Worm (Caenorhabditis elegans) whole organism, L1 larva: Measurements from ENCODE around the gene srd-58.

Experiments used
- C04F5.9 ChIP-seq: sonication (generic microtip); optimal IDR thresholded peaks from 2 replicates; lab custom pipeline; 2016; ENCODE audit warnings: missing genetic modification characterization, missing compliant biosample characterization
- C16A3.4 ChIP-seq: fragments of 150-350 bp; optimal IDR thresholded peaks from 2 replicates; lab custom pipeline; 2014; ENCODE audit warnings: missing biosample characterization, missing genetic modification characterization
- F16B12.6 ChIP-seq: fragments of 150-350 bp; optimal IDR thresholded peaks from 2 replicates; lab custom pipeline; 2014; ENCODE audit warnings: missing biosample characterization, missing genetic modification characterization
- Y116A8C.19 ChIP-seq: sonication (generic microtip); optimal IDR thresholded peaks from 2 replicates; lab custom pipeline; 2016; ENCODE audit warnings: missing compliant biosample characterization, missing genetic modification characterization, borderline replicate concordance
- aha-1 ChIP-seq: fragments of 150-350 bp; optimal IDR thresholded peaks from 2 replicates; lab custom pipeline; 2014; ENCODE audit warnings: missing biosample characterization, missing genetic modification characterization
- alr-1 ChIP-seq: fragments of 200-800 bp; sonication (Bioruptor generic); optimal IDR thresholded peaks from 2 replicates; lab custom pipeline; 2018; ENCODE audit warnings: borderline replicate concordance, mild to moderate bottlenecking, missing genetic modification characterization, missing compliant biosample characterization
- ama-1 ChIP-seq: fragments of 150-350 bp; optimal IDR thresholded peaks from 2 replicates; lab custom pipeline; 2014
- blmp-1 ChIP-seq: fragments of 150-350 bp; optimal IDR thresholded peaks from 2 replicates; lab custom pipeline; 2014; ENCODE audit warnings: missing biosample characterization, missing genetic modification characterization
- ceh-63 ChIP-seq: fragments of 200-800 bp; sonication (Bioruptor generic); optimal IDR thresholded peaks from 2 replicates; lab custom pipeline; 2018; ENCODE audit warnings: mild to moderate bottlenecking, missing genetic modification characterization, missing compliant biosample characterization
- ceh-8 ChIP-seq: fragments of 200-800 bp; sonication (Bioruptor generic); optimal IDR thresholded peaks from 2 replicates; lab custom pipeline; 2018; ENCODE audit warnings: mild to moderate bottlenecking, missing genetic modification characterization, moderate library complexity, missing compliant biosample characterization
- ceh-88 ChIP-seq: fragments of 200-800 bp; sonication (Bioruptor generic); IDR thresholded peaks from 2 replicates; pipeline ENCODE4 v1.3.6; 2022; ENCODE audit warnings: missing genetic modification characterization, missing compliant biosample characterization
- dpl-1 ChIP-seq, 3 experiments: fragments of 150-350 bp in 2 of 3; sonication (generic microtip) in 1 of 3; optimal IDR thresholded peaks; 2 replicates each; lab custom pipeline; 2014 to 2017; ENCODE audit warnings: missing biosample characterization in 3 of 3, missing genetic modification characterization in 3 of 3, missing genetic modification reagents in 3 of 3
- dsc-1 ChIP-seq: sonication (generic microtip); optimal IDR thresholded peaks from 2 replicates; lab custom pipeline; 2016; ENCODE audit warnings: mild to moderate bottlenecking, missing genetic modification characterization, missing compliant biosample characterization
- efl-1 ChIP-seq, 4 experiments: fragments of 150-350 bp; optimal IDR thresholded peaks in 3 of 4; peaks in 1 of 4; 1 replicate in 1 of 4; 2 replicates in 3 of 4; lab custom pipeline; 2014; ENCODE audit warnings: missing biosample characterization in 2 of 4, missing genetic modification characterization in 2 of 4, missing genetic modification reagents in 2 of 4
- egl-13 ChIP-seq: sonication (generic microtip); optimal IDR thresholded peaks from 2 replicates; lab custom pipeline; 2016; ENCODE audit warnings: missing genotype, missing genetic modification reagents, missing genetic modification characterization, missing compliant biosample characterization
- elt-2 ChIP-seq: sonication (generic microtip); optimal IDR thresholded peaks from 2 replicates; lab custom pipeline; 2016; ENCODE audit warnings: missing genetic modification characterization, mild to moderate bottlenecking, inconsistent platforms, missing compliant biosample characterization, missing genetic modification reagents
- elt-3 ChIP-seq, 6 experiments: fragments of 150-350 bp in 1 of 6; sonication (generic microtip); optimal IDR thresholded peaks; 2 replicates each; lab custom pipeline; 2017 to 2018; ENCODE audit warnings: missing biosample characterization in 6 of 6, missing genetic modification characterization in 6 of 6, inconsistent platforms in 1 of 6
- fkh-10 ChIP-seq: sonication (generic microtip); optimal IDR thresholded peaks from 2 replicates; lab custom pipeline; 2017; ENCODE audit warnings: missing biosample characterization, missing genetic modification reagents, missing genetic modification characterization
- fos-1 ChIP-seq: fragments of 150-350 bp; optimal IDR thresholded peaks from 2 replicates; lab custom pipeline; 2014; ENCODE audit warnings: missing biosample characterization, missing genetic modification characterization
- hpl-2 ChIP-seq: fragments of 150-350 bp; optimal IDR thresholded peaks from 2 replicates; lab custom pipeline; 2014; ENCODE audit warnings: missing biosample characterization, missing genetic modification reagents, missing genetic modification characterization
- isw-1 ChIP-seq: fragments of 200-800 bp; sonication (Bioruptor generic); IDR thresholded peaks from 2 replicates; pipeline ENCODE4 v1.3.6; 2022; ENCODE audit warnings: missing genetic modification characterization, missing compliant biosample characterization
- lin-14 ChIP-seq: fragments of 200-800 bp; sonication (Bioruptor generic); optimal IDR thresholded peaks from 2 replicates; lab custom pipeline; 2018; ENCODE audit warnings: mild to moderate bottlenecking, missing genetic modification characterization, moderate library complexity, missing compliant biosample characterization
- lin-15B ChIP-seq: fragments of 150-350 bp; sonication (generic microtip); optimal IDR thresholded peaks from 3 replicates; lab custom pipeline; 2014; ENCODE audit warnings: missing biosample characterization, missing genetic modification characterization
- lin-35 ChIP-seq, 2 experiments: fragments of 150-350 bp; optimal IDR thresholded peaks; 2 replicates each; lab custom pipeline; 2014; ENCODE audit warnings: missing biosample characterization in 2 of 2, missing genetic modification characterization in 2 of 2, missing genetic modification reagents in 2 of 2
- lin-39 ChIP-seq: fragments of 150-350 bp; optimal IDR thresholded peaks from 2 replicates; lab custom pipeline; 2014; ENCODE audit warnings: missing biosample characterization, missing genetic modification reagents, missing genetic modification characterization
- lsy-2 ChIP-seq, 2 experiments: fragments of 150-350 bp; optimal IDR thresholded peaks; 2 replicates each; lab custom pipeline; 2014; ENCODE audit warnings: missing biosample characterization in 2 of 2, missing genetic modification characterization in 2 of 2
- mab-9 ChIP-seq: fragments of 200-800 bp; sonication (Bioruptor generic); IDR thresholded peaks from 2 replicates; pipeline ENCODE4 v1.3.6; 2022; ENCODE audit warnings: missing genetic modification reagents, missing genetic modification characterization, missing compliant biosample characterization
- mdl-1 ChIP-seq, 2 experiments: fragments of 150-350 bp; optimal IDR thresholded peaks; 2 replicates each; lab custom pipeline; 2014 to 2017; ENCODE audit warnings: missing biosample characterization in 2 of 2, missing genetic modification characterization in 2 of 2, inconsistent platforms in 1 of 2
- mep-1 ChIP-seq: fragments of 150-350 bp; optimal IDR thresholded peaks from 2 replicates; lab custom pipeline; 2014; ENCODE audit warnings: missing biosample characterization, missing genetic modification characterization
- nhr-19 ChIP-seq: fragments of 200-800 bp; sonication (Bioruptor generic); conservative IDR thresholded peaks from 2 replicates; pipeline ENCODE4 v1.3.6; 2022; ENCODE audit warnings: missing genetic modification characterization, missing compliant biosample characterization
- nhr-20 ChIP-seq: sonication (generic microtip); optimal IDR thresholded peaks from 2 replicates; lab custom pipeline; 2016; ENCODE audit warnings: mild to moderate bottlenecking, missing genetic modification characterization, missing compliant biosample characterization
- nhr-237 ChIP-seq: fragments of 150-350 bp; optimal IDR thresholded peaks from 2 replicates; lab custom pipeline; 2014; ENCODE audit warnings: missing biosample characterization, missing genetic modification characterization
- nhr-28 ChIP-seq: fragments of 150-350 bp; optimal IDR thresholded peaks from 2 replicates; lab custom pipeline; 2014; ENCODE audit warnings: missing biosample characterization, missing genetic modification characterization
- nhr-47 ChIP-seq: sonication (generic microtip); optimal IDR thresholded peaks from 2 replicates; lab custom pipeline; 2016; ENCODE audit warnings: mild to moderate bottlenecking, missing genetic modification characterization, moderate library complexity, missing compliant biosample characterization
- nhr-84 ChIP-seq: sonication (generic microtip); optimal IDR thresholded peaks from 2 replicates; lab custom pipeline; 2017; ENCODE audit warnings: missing biosample characterization, missing genetic modification characterization
- nhr-85 ChIP-seq: sonication (generic microtip); peaks from one replicate; lab custom pipeline; 2016; ENCODE audit warnings: missing genetic modification characterization, inconsistent platforms, missing compliant biosample characterization
- pqm-1 ChIP-seq: sonication (generic microtip); optimal IDR thresholded peaks from 3 replicates; lab custom pipeline; 2017; ENCODE audit warnings: missing biosample characterization, missing genetic modification characterization
- snpc-4 ChIP-seq: fragments of 150-350 bp; optimal IDR thresholded peaks from 2 replicates; lab custom pipeline; 2014; ENCODE audit warnings: missing biosample characterization, missing genetic modification characterization
- snu-23 ChIP-seq: sonication (generic microtip); optimal IDR thresholded peaks from 2 replicates; lab custom pipeline; 2016; ENCODE audit warnings: missing genetic modification characterization, missing compliant biosample characterization
- sox-4 ChIP-seq: sonication (generic microtip); optimal IDR thresholded peaks from 2 replicates; lab custom pipeline; 2016; ENCODE audit warnings: missing genetic modification characterization, missing compliant biosample characterization
- tbx-2 ChIP-seq: sonication (generic microtip); optimal IDR thresholded peaks from 2 replicates; lab custom pipeline; 2016; ENCODE audit warnings: missing genetic modification characterization, missing compliant biosample characterization
- unc-130 ChIP-seq: fragments of 150-350 bp; optimal IDR thresholded peaks from 2 replicates; lab custom pipeline; 2017; ENCODE audit warnings: missing biosample characterization, missing genetic modification characterization, inconsistent platforms
- unc-30 ChIP-seq: sonication (generic microtip); optimal IDR thresholded peaks from 2 replicates; lab custom pipeline; 2017; ENCODE audit warnings: missing biosample characterization, missing genetic modification characterization
- unc-62 ChIP-seq: fragments of 150-350 bp; optimal IDR thresholded peaks from 2 replicates; lab custom pipeline; 2014; ENCODE audit warnings: missing biosample characterization, missing genetic modification reagents, missing genetic modification characterization
- unc-86 ChIP-seq: sonication (generic microtip); optimal IDR thresholded peaks from 2 replicates; lab custom pipeline; 2016; ENCODE audit warnings: missing genetic modification characterization, missing compliant biosample characterization
- zag-1 ChIP-seq: fragments of 150-350 bp; optimal IDR thresholded peaks from 2 replicates; lab custom pipeline; 2014; ENCODE audit warnings: missing biosample characterization, missing genetic modification characterization
- zip-4 ChIP-seq: fragments of 200-800 bp; sonication (Bioruptor generic); optimal IDR thresholded peaks from 2 replicates; lab custom pipeline; 2018; ENCODE audit warnings: mild to moderate bottlenecking, missing genetic modification characterization, moderate library complexity, missing compliant biosample characterization
- ztf-4 ChIP-seq: fragments of 150-350 bp; optimal IDR thresholded peaks from 2 replicates; lab custom pipeline; 2014; ENCODE audit warnings: missing biosample characterization, missing genetic modification characterization

Gene srd-58

ce11 chrII:7204951-7205350, at the start of gene srd-58:
TSS of gene srd-58 (minus strand) at chrII:7205051.
- TF ChIP-seq mdl-1 (tag; optimal IDR thresholded peaks at IDR 0.05; lab: Kevin White, UChicago) (no peak), fkh-10 (GFP tag; lab: Kevin White, UChicago) (no peak), elt-2 (tag; lab: Kevin White, UChicago) (no peak), tbx-2 (tag; lab: Kevin White, UChicago) (no peak)

ce11 chrII:7253073-7253472, 48.2 kb upstream of the srd-58 start, which contains the start of gene lsm-4:
TSS of gene lsm-4 (minus strand) at chrII:7253163.
- TF ChIP-seq ceh-88 = no peak
- TF ChIP-seq nhr-20 (tag; lab: Kevin White, UChicago) = peak; percentile 40
- TF ChIP-seq elt-3 (tag; optimal IDR thresholded peaks at IDR 0.05; lab: Kevin White, UChicago) = no peak
- TF ChIP-seq aha-1 (tag; lab: Kevin White, UChicago) = no peak
- TF ChIP-seq lin-35 (GFP tag; optimal IDR thresholded peaks at IDR 0.05; lab: Kevin White, UChicago) = peak in 1 of 2 experiments; percentile 27
- no peak for TF ChIP-seq mdl-1 (tag; optimal IDR thresholded peaks at IDR 0.05; lab: Kevin White, UChicago)
- TF ChIP-seq ceh-63 (GFP tag; lab: Kevin White, UChicago) = no peak
- peak in 1 of 2 experiments; percentile 12 for TF ChIP-seq lsy-2 (tag; optimal IDR thresholded peaks at IDR 0.05; lab: Kevin White, UChicago)
- peak in 1 of 3 experiments; percentile 20 for TF ChIP-seq dpl-1 (GFP tag; optimal IDR thresholded peaks at IDR 0.05; lab: Kevin White, UChicago)
- peak; percentile 28 for TF ChIP-seq blmp-1 (tag; lab: Kevin White, UChicago)
- TF ChIP-seq C16A3.4 (tag; lab: Kevin White, UChicago) = peak; percentile 6
- no peak for TF ChIP-seq sox-4 (tag; lab: Kevin White, UChicago)
- peak in 1 of 2 experiments; percentile 27 for TF ChIP-seq efl-1 (optimal IDR thresholded peaks at IDR 0.05; lab: Kevin White, UChicago)
- peak in 1 of 2 experiments; percentile 3 for TF ChIP-seq efl-1 (GFP tag; optimal IDR thresholded peaks at IDR 0.05 in 1 of 2; lab: Kevin White, UChicago)
- no peak for TF ChIP-seq zag-1
- TF ChIP-seq unc-62 = no peak
- TF ChIP-seq unc-30 (tag; lab: Kevin White, UChicago) = no peak
- TF ChIP-seq ama-1 (lab: Kevin White, UChicago) = no peak
- TF ChIP-seq isw-1 (GFP tag; lab: Robert Waterston, UW) = no peak
- no peak for TF ChIP-seq nhr-19
- TF ChIP-seq unc-130 = no peak
- TF ChIP-seq fkh-10 (GFP tag; lab: Kevin White, UChicago) = no peak
- TF ChIP-seq unc-86 = no peak
- peak; percentile 2 for TF ChIP-seq mep-1 (tag; lab: Kevin White, UChicago)

ce11 chrII:7251978-7252377, 47.1 kb upstream of the srd-58 start, which contains the start of the genes prx-13 and ada-2:
TSS of gene prx-13 (minus strand) at chrII:7252015.
TSS of gene ada-2 (plus strand) at chrII:7252259.
- no peak for TF ChIP-seq egl-13 (tag; lab: Kevin White, UChicago)
- TF ChIP-seq lin-35 (GFP tag; optimal IDR thresholded peaks at IDR 0.05; lab: Kevin White, UChicago) = peak in 1 of 2 experiments; percentile 14
- no peak for TF ChIP-seq hpl-2
- TF ChIP-seq ama-1 (lab: Kevin White, UChicago) = no peak
- TF ChIP-seq lin-14 (GFP tag; lab: Kevin White, UChicago) = no peak
- TF ChIP-seq snu-23 (GFP tag; lab: Kevin White, UChicago) = peak; percentile 12
- no peak for TF ChIP-seq nhr-84 (tag; lab: Kevin White, UChicago)
- TF ChIP-seq Y116A8C.19 (tag; lab: Kevin White, UChicago) = no peak
- TF ChIP-seq snpc-4 (tag; lab: Kevin White, UChicago) = no peak
- no peak for TF ChIP-seq lin-39 (tag; lab: Kevin White, UChicago)
- TF ChIP-seq ceh-8 (GFP tag; lab: Kevin White, UChicago) = no peak
- TF ChIP-seq elt-2 (tag; lab: Kevin White, UChicago) = peak; percentile 45
- TF ChIP-seq F16B12.6 (tag; lab: Kevin White, UChicago) = no peak
- peak in 1 of 6 experiments; percentile 29 for TF ChIP-seq elt-3 (tag; optimal IDR thresholded peaks at IDR 0.05; lab: Kevin White, UChicago)
- no peak for TF ChIP-seq lin-15B (tag; lab: Kevin White, UChicago)
- TF ChIP-seq mab-9 (GFP tag; lab: Robert Waterston, UW) = no peak
- TF ChIP-seq nhr-28 (tag; lab: Kevin White, UChicago) = no peak
- no peak for TF ChIP-seq pqm-1 (tag; lab: Kevin White, UChicago)
- no peak for TF ChIP-seq nhr-47 (tag; lab: Kevin White, UChicago)
- TF ChIP-seq sox-4 (tag; lab: Kevin White, UChicago) = no peak
- no peak for TF ChIP-seq nhr-237 (tag; lab: Kevin White, UChicago)
- no peak for TF ChIP-seq fos-1 (tag; lab: Kevin White, UChicago)
- no peak for TF ChIP-seq dsc-1 (tag; lab: Kevin White, UChicago)
- no peak for TF ChIP-seq blmp-1 (tag; lab: Kevin White, UChicago)
- no peak for TF ChIP-seq C04F5.9 (tag; lab: Kevin White, UChicago)
- TF ChIP-seq ztf-4 (tag; lab: Kevin White, UChicago) = no peak
- peak; percentile 85 for TF ChIP-seq nhr-20 (tag; lab: Kevin White, UChicago)
- TF ChIP-seq zip-4 (GFP tag; lab: Kevin White, UChicago) = no peak
- no peak for TF ChIP-seq nhr-85 (tag; lab: Kevin White, UChicago)
- TF ChIP-seq efl-1 (optimal IDR thresholded peaks at IDR 0.05; lab: Kevin White, UChicago) = no peak
- TF ChIP-seq efl-1 (GFP tag; optimal IDR thresholded peaks at IDR 0.05 in 1 of 2; lab: Kevin White, UChicago) = peak in 1 of 2 experiments; percentile 78
- no peak for TF ChIP-seq aha-1 (tag; lab: Kevin White, UChicago)
- TF ChIP-seq unc-130 = no peak
- no peak for TF ChIP-seq unc-30 (tag; lab: Kevin White, UChicago)
- TF ChIP-seq alr-1 (tag; lab: Kevin White, UChicago) = no peak
